Worm (Caenorhabditis elegans) whole organism, young adult: ENCODE data around the gene K07C11.8.

ENCODE experiments used
- B0261.1 ChIP-seq: sonication (generic microtip); optimal IDR thresholded peaks from 2 replicates; lab custom pipeline; 2016; ENCODE audit warnings: mild to moderate bottlenecking, missing genetic modification characterization, moderate library complexity, missing compliant biosample characterization
- F39B2.1 ChIP-seq: fragments of 200-800 bp; sonication (Bioruptor generic); IDR thresholded peaks from 2 replicates; pipeline ENCODE4 v1.3.6; 2022; ENCODE audit warnings: missing genetic modification reagents, missing genetic modification characterization, missing compliant biosample characterization
- F52B5.7 ChIP-seq: sonication (generic microtip); optimal IDR thresholded peaks from 2 replicates; lab custom pipeline; 2016; ENCODE audit warnings: mild to moderate bottlenecking, missing genetic modification characterization, missing compliant biosample characterization
- Y67H2A.10 ChIP-seq: fragments of 200-800 bp; sonication (Bioruptor generic); conservative IDR thresholded peaks from 2 replicates; pipeline ENCODE4 v1.3.6; 2022; ENCODE audit warnings: missing genetic modification reagents, missing genetic modification characterization, missing compliant biosample characterization
- ama-1 ChIP-seq, 3 experiments: fragments of 150-350 bp in 1 of 3; sonication (generic microtip) in 2 of 3; optimal IDR thresholded peaks; 2 replicates each; lab custom pipeline; 2014 to 2018; ENCODE audit warnings: missing biosample characterization in 2 of 3, missing genetic modification characterization in 2 of 3, missing genetic modification reagents in 2 of 3
- ceh-100 ChIP-seq: fragments of 200-800 bp; sonication (Bioruptor generic); IDR thresholded peaks from 2 replicates; pipeline ENCODE4 v1.3.6; 2022; ENCODE audit warnings: missing genetic modification reagents, missing genetic modification characterization, missing compliant biosample characterization
- efl-1 ChIP-seq: fragments of 150-350 bp; optimal IDR thresholded peaks from 2 replicates; lab custom pipeline; 2014; ENCODE audit warnings: missing biosample characterization, missing genetic modification reagents, missing genetic modification characterization
- lsl-1 ChIP-seq: fragments of 200-800 bp; sonication (Bioruptor generic); optimal IDR thresholded peaks from 2 replicates; lab custom pipeline; 2018; ENCODE audit warnings: mild to moderate bottlenecking, missing genetic modification characterization, moderate library complexity, missing compliant biosample characterization
- rpc-1 ChIP-seq, 2 experiments: fragments of 150-350 bp in 1 of 2; sonication (generic microtip) in 1 of 2; optimal IDR thresholded peaks; 2 replicates each; lab custom pipeline; 2014 to 2018; ENCODE audit warnings: missing biosample characterization in 1 of 2, missing genetic modification characterization in 1 of 2, missing genetic modification reagents in 1 of 2, missing genotype in 1 of 2
- sea-2 ChIP-seq: fragments of 200-800 bp; sonication (Bioruptor generic); IDR thresholded peaks from 2 replicates; pipeline ENCODE4 v1.3.6; 2022; ENCODE audit warnings: missing genetic modification characterization, missing compliant biosample characterization
- snpc-4 ChIP-seq, 5 experiments: fragments of 150-350 bp in 1 of 5; sonication (generic microtip) in 4 of 5; optimal IDR thresholded peaks; 2 replicates each; lab custom pipeline; 2014 to 2018; ENCODE audit warnings: missing genetic modification characterization in 5 of 5, missing biosample characterization in 3 of 5, antibody characterized with exemption in 2 of 5, mild to moderate bottlenecking in 2 of 5, missing compliant biosample characterization in 2 of 5, missing genotype in 2 of 5, moderate library complexity in 2 of 5, missing genetic modification reagents in 1 of 5
- tbp1 ChIP-seq: fragments of 200-800 bp; sonication (Bioruptor generic); optimal IDR thresholded peaks from 2 replicates; lab custom pipeline; 2018; ENCODE audit warnings: mild to moderate bottlenecking, missing genetic modification characterization, missing compliant biosample characterization
- unc-130 ChIP-seq: sonication (generic microtip); optimal IDR thresholded peaks from 2 replicates; lab custom pipeline; 2016; ENCODE audit warnings: missing genetic modification reagents, missing genetic modification characterization, missing compliant biosample characterization
- zfh-2 ChIP-seq: fragments of 200-800 bp; sonication (Bioruptor generic); conservative IDR thresholded peaks from 2 replicates; pipeline ENCODE4 v1.3.6; 2022; ENCODE audit warnings: missing genetic modification reagents, missing genetic modification characterization, missing compliant biosample characterization

- no peak for TF ChIP-seq B0261.1 (tag; lab: Kevin White, UChicago)
- TF ChIP-seq tbp1 (GFP tag; lab: Kevin White, UChicago), result no peak
- TF ChIP-seq rpc-1 (optimal IDR thresholded peaks at IDR 0.05; lab: Kevin White, UChicago), result no peak
- no peak for TF ChIP-seq rpc-1 (tag; optimal IDR thresholded peaks at IDR 0.05; lab: Kevin White, UChicago)
- TF ChIP-seq zfh-2 (GFP tag; lab: Robert Waterston, UW), result no peak
- TF ChIP-seq Y67H2A.10, result no peak
- peak; percentile 36 for TF ChIP-seq efl-1 (GFP tag; lab: Kevin White, UChicago)
- no peak for TF ChIP-seq F39B2.1 (GFP tag; lab: Robert Waterston, UW)
- no peak for TF ChIP-seq ceh-100 (GFP tag; lab: Robert Waterston, UW)
- TF ChIP-seq F52B5.7 (tag; lab: Kevin White, UChicago), result no peak
- TF ChIP-seq snpc-4 (GFP tag; optimal IDR thresholded peaks at IDR 0.05; lab: Kevin White, UChicago), result peak; percentile 11
- peak in 1 of 4 experiments; percentile 30 for TF ChIP-seq snpc-4 (tag; optimal IDR thresholded peaks at IDR 0.05; lab: Kevin White, UChicago)
- no peak for TF ChIP-seq unc-130
- TF ChIP-seq ama-1 (optimal IDR thresholded peaks at IDR 0.05; lab: Kevin White, UChicago), result no peak
- no peak for TF ChIP-seq ama-1 (GFP tag; optimal IDR thresholded peaks at IDR 0.05; lab: Kevin White, UChicago)
- no peak for TF ChIP-seq sea-2 (GFP tag; lab: Robert Waterston, UW)
- TF ChIP-seq lsl-1 (GFP tag; lab: Kevin White, UChicago), result no peak
These were observed 3.4 kb upstream of the K07C11.8 start, which contains the start of the genes cogc-6 and air-1 for ce11 chrV:8221083-8221538.
